Worm (Caenorhabditis elegans) whole organism, young adult: ENCODE data around the gene nstp-10.

Experiments used
- B0035.1 ChIP-seq: sonication (generic microtip); optimal IDR thresholded peaks from 2 replicates; lab custom pipeline; 2016; ENCODE audit warnings: missing genetic modification characterization, mild to moderate bottlenecking, missing compliant biosample characterization, missing genotype, missing genetic modification reagents
- F22D6.2 ChIP-seq: sonication (generic microtip); optimal IDR thresholded peaks from 2 replicates; lab custom pipeline; 2016; ENCODE audit warnings: mild to moderate bottlenecking, missing genetic modification characterization, missing compliant biosample characterization
- F33H1.4 ChIP-seq: fragments of 200-800 bp; sonication (Bioruptor generic); IDR thresholded peaks from 2 replicates; pipeline ENCODE4 v1.3.6; 2022; ENCODE audit warnings: missing genetic modification reagents, missing genetic modification characterization, missing compliant biosample characterization
- F37B4.10 ChIP-seq: fragments of 200-800 bp; sonication (Bioruptor generic); IDR thresholded peaks from 2 replicates; pipeline ENCODE4 v1.3.6; 2022; ENCODE audit warnings: missing genetic modification characterization, missing compliant biosample characterization
- F39B2.1 ChIP-seq: fragments of 200-800 bp; sonication (Bioruptor generic); IDR thresholded peaks from 2 replicates; pipeline ENCODE4 v1.3.6; 2022; ENCODE audit warnings: missing genetic modification reagents, missing genetic modification characterization, missing compliant biosample characterization
- F57A8.1 ChIP-seq: fragments of 200-800 bp; sonication (Bioruptor generic); optimal IDR thresholded peaks from 2 replicates; lab custom pipeline; 2018; ENCODE audit warnings: mild to moderate bottlenecking, missing genetic modification characterization, moderate library complexity, missing compliant biosample characterization
- T07F8.4 ChIP-seq: sonication (generic microtip); optimal IDR thresholded peaks from 2 replicates; lab custom pipeline; 2016; ENCODE audit warnings: mild to moderate bottlenecking, missing genetic modification characterization, moderate library complexity, missing compliant biosample characterization
- Y53G8AR.9 ChIP-seq: fragments of 200-800 bp; sonication (Bioruptor generic); conservative IDR thresholded peaks from 2 replicates; pipeline ENCODE4 v1.3.6; 2022; ENCODE audit warnings: missing genetic modification reagents, missing genetic modification characterization, missing compliant biosample characterization
- Y67H2A.10 ChIP-seq: fragments of 200-800 bp; sonication (Bioruptor generic); conservative IDR thresholded peaks from 2 replicates; pipeline ENCODE4 v1.3.6; 2022; ENCODE audit warnings: missing genetic modification reagents, missing genetic modification characterization, missing compliant biosample characterization
- Y79H2A.3 ChIP-seq: fragments of 200-800 bp; sonication (Bioruptor generic); conservative IDR thresholded peaks from 2 replicates; pipeline ENCODE4 v1.3.6; 2022; ENCODE audit warnings: missing genetic modification reagents, missing genetic modification characterization, missing compliant biosample characterization
- Y95B8A.8 ChIP-seq: fragments of 200-800 bp; sonication (Bioruptor generic); IDR thresholded peaks from 2 replicates; pipeline ENCODE4 v1.3.6; 2022; ENCODE audit warnings: missing genetic modification reagents, missing genetic modification characterization, missing compliant biosample characterization
- ZK185.1 ChIP-seq: sonication (generic microtip); optimal IDR thresholded peaks from 2 replicates; lab custom pipeline; 2016; ENCODE audit warnings: mild to moderate bottlenecking, missing genetic modification characterization, missing compliant biosample characterization; ENCODE audit not compliant: poor library complexity, severe bottlenecking
- akir-1 ChIP-seq: fragments of 200-800 bp; sonication (Bioruptor generic); optimal IDR thresholded peaks from 2 replicates; lab custom pipeline; 2018; ENCODE audit warnings: mild to moderate bottlenecking, missing genetic modification characterization, moderate library complexity, missing compliant biosample characterization
- aptf-3 ChIP-seq: fragments of 200-800 bp; sonication (Bioruptor generic); IDR thresholded peaks from 2 replicates; pipeline ENCODE4 v1.3.6; 2022; ENCODE audit warnings: missing genetic modification characterization, missing compliant biosample characterization
- atf-7 ChIP-seq: sonication (generic microtip); optimal IDR thresholded peaks from 2 replicates; lab custom pipeline; 2017; ENCODE audit warnings: mild to moderate bottlenecking, missing genetic modification characterization, missing compliant biosample characterization
- attf-6 ChIP-seq: fragments of 200-800 bp; sonication (Bioruptor generic); IDR thresholded peaks from 2 replicates; pipeline ENCODE4 v1.3.6; 2022; ENCODE audit warnings: missing genetic modification reagents, missing genetic modification characterization, missing compliant biosample characterization
- cebp-2 ChIP-seq: fragments of 200-800 bp; sonication (Bioruptor generic); IDR thresholded peaks from 2 replicates; pipeline ENCODE4 v1.3.6; 2022; ENCODE audit warnings: missing genetic modification characterization, missing compliant biosample characterization
- ceh-40 ChIP-seq: fragments of 200-800 bp; sonication (Bioruptor generic); IDR thresholded peaks from 2 replicates; pipeline ENCODE4 v1.3.6; 2022; ENCODE audit warnings: missing genetic modification characterization, missing compliant biosample characterization
- ceh-58 ChIP-seq: fragments of 200-800 bp; sonication (Bioruptor generic); IDR thresholded peaks from 2 replicates; pipeline ENCODE4 v1.3.6; 2022; ENCODE audit warnings: missing genetic modification characterization, missing compliant biosample characterization
- die-1 ChIP-seq: sonication (generic microtip); optimal IDR thresholded peaks from 2 replicates; lab custom pipeline; 2016; ENCODE audit warnings: missing genotype, mild to moderate bottlenecking, missing genetic modification characterization, missing compliant biosample characterization
- egrh-3 ChIP-seq: fragments of 200-800 bp; sonication (Bioruptor generic); IDR thresholded peaks from 2 replicates; pipeline ENCODE4 v1.3.6; 2022; ENCODE audit warnings: missing genetic modification reagents, missing genetic modification characterization, missing compliant biosample characterization
- ekl-4 ChIP-seq: fragments of 200-800 bp; sonication (Bioruptor generic); IDR thresholded peaks from 2 replicates; pipeline ENCODE4 v1.3.6; 2022; ENCODE audit warnings: missing genetic modification reagents, missing genetic modification characterization, missing compliant biosample characterization
- hmg-1.2 ChIP-seq: fragments of 200-800 bp; sonication (Bioruptor generic); IDR thresholded peaks from 2 replicates; pipeline ENCODE4 v1.3.6; 2022; ENCODE audit warnings: missing genetic modification reagents, missing genetic modification characterization, missing compliant biosample characterization
- hmg-20 ChIP-seq: fragments of 200-800 bp; sonication (Bioruptor generic); IDR thresholded peaks from 2 replicates; pipeline ENCODE4 v1.3.6; 2022; ENCODE audit warnings: missing genetic modification reagents, missing genetic modification characterization, missing compliant biosample characterization
- hrde-1 ChIP-seq: sonication (generic microtip); optimal IDR thresholded peaks from 2 replicates; lab custom pipeline; 2016; ENCODE audit warnings: missing genetic modification characterization, mild to moderate bottlenecking, missing compliant biosample characterization, moderate library complexity, missing genotype, missing genetic modification reagents, borderline replicate concordance
- hsf-1 ChIP-seq: fragments of 200-800 bp; sonication (Bioruptor generic); IDR thresholded peaks from 2 replicates; pipeline ENCODE4 v1.3.6; 2022; ENCODE audit warnings: missing genetic modification reagents, missing genetic modification characterization, missing compliant biosample characterization
- lag-1 ChIP-seq: fragments of 200-800 bp; sonication (Bioruptor generic); IDR thresholded peaks from 2 replicates; pipeline ENCODE4 v1.3.6; 2022; ENCODE audit warnings: missing genetic modification reagents, missing genetic modification characterization, missing compliant biosample characterization
- let-607 ChIP-seq, 2 experiments: fragments of 200-800 bp in 1 of 2; sonication (Bioruptor generic) in 1 of 2; sonication (generic microtip) in 1 of 2; optimal IDR thresholded peaks; 2 replicates each; lab custom pipeline; 2016 to 2018; ENCODE audit warnings: mild to moderate bottlenecking in 2 of 2, missing compliant biosample characterization in 2 of 2, missing genetic modification characterization in 2 of 2, moderate library complexity in 2 of 2, missing genotype in 1 of 2
- madf-3 ChIP-seq: fragments of 200-800 bp; sonication (Bioruptor generic); IDR thresholded peaks from 2 replicates; pipeline ENCODE4 v1.3.6; 2022; ENCODE audit warnings: missing genetic modification reagents, missing genetic modification characterization, missing compliant biosample characterization
- mcd-1 ChIP-seq: fragments of 200-800 bp; sonication (Bioruptor generic); IDR thresholded peaks from 2 replicates; pipeline ENCODE4 v1.3.6; 2022; ENCODE audit warnings: missing genetic modification reagents, missing genetic modification characterization, missing compliant biosample characterization
- mes-4 ChIP-seq: sonication (generic microtip); optimal IDR thresholded peaks from 2 replicates; lab custom pipeline; 2016; ENCODE audit warnings: missing genotype, missing genetic modification characterization, missing compliant biosample characterization
- nhr-27 ChIP-seq: fragments of 200-800 bp; sonication (Bioruptor generic); optimal IDR thresholded peaks from 2 replicates; lab custom pipeline; 2018; ENCODE audit warnings: mild to moderate bottlenecking, missing genetic modification characterization, moderate library complexity, missing compliant biosample characterization
- nhr-80 ChIP-seq: sonication (generic microtip); optimal IDR thresholded peaks from 2 replicates; lab custom pipeline; 2016; ENCODE audit warnings: missing genetic modification characterization, missing compliant biosample characterization
- rec-8 ChIP-seq, 2 experiments: sonication (generic microtip); optimal IDR thresholded peaks; 2 replicates each; lab custom pipeline; 2016; ENCODE audit warnings: mild to moderate bottlenecking in 2 of 2, missing genetic modification characterization in 2 of 2, missing genetic modification reagents in 2 of 2, missing genotype in 2 of 2, missing biosample characterization in 1 of 2, missing compliant biosample characterization in 1 of 2, moderate library complexity in 1 of 2
- repo-1 ChIP-seq: sonication (generic microtip); optimal IDR thresholded peaks from 2 replicates; lab custom pipeline; 2017; ENCODE audit warnings: mild to moderate bottlenecking, missing genetic modification characterization, missing compliant biosample characterization
- snpc-1.1 ChIP-seq: sonication (generic microtip); optimal IDR thresholded peaks from 2 replicates; lab custom pipeline; 2017; ENCODE audit warnings: missing genetic modification characterization, mild to moderate bottlenecking, missing compliant biosample characterization, antibody characterized with exemption, moderate library complexity, missing genotype, missing genetic modification reagents; ENCODE audit not compliant: insufficient read depth
- somi-1 ChIP-seq: fragments of 200-800 bp; sonication (Bioruptor generic); optimal IDR thresholded peaks from 2 replicates; lab custom pipeline; 2018; ENCODE audit warnings: mild to moderate bottlenecking, missing genetic modification characterization, missing compliant biosample characterization
- unc-62 ChIP-seq: fragments of 150-350 bp; optimal IDR thresholded peaks from 2 replicates; lab custom pipeline; 2014; ENCODE audit warnings: missing biosample characterization, missing genetic modification reagents, missing genetic modification characterization
- zfh-2 ChIP-seq: fragments of 200-800 bp; sonication (Bioruptor generic); conservative IDR thresholded peaks from 2 replicates; pipeline ENCODE4 v1.3.6; 2022; ENCODE audit warnings: missing genetic modification reagents, missing genetic modification characterization, missing compliant biosample characterization
- ztf-3 ChIP-seq: fragments of 200-800 bp; sonication (Bioruptor generic); optimal IDR thresholded peaks from 2 replicates; lab custom pipeline; 2018; ENCODE audit warnings: mild to moderate bottlenecking, missing genetic modification characterization, missing compliant biosample characterization

The nstp-10 gene

DNA sequence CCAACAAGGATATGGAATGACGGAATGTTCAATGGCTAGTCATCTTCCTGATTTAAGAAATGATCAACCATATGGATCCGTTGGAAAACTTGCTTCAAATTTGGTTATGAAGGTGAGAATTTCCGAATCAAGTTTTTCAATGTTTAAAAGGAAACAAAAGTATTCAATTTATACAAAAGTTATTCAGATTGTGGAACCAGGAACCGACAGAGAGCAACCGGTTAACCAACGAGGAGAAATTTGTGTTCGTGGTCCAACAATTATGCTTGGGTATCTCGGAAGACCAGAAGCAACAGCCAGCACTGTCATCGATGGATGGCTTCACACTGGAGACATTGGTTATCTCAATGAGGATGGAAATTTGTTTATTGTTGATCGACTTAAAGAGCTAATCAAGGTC, 40.0 kb downstream of the nstp-10 start:
- TF ChIP-seq Y79H2A.3 (GFP tag; lab: Robert Waterston, UW) (no peak), F33H1.4 (GFP tag; lab: Robert Waterston, UW) (no peak), somi-1 (GFP tag; lab: Kevin White, UChicago) (no peak), hsf-1 (GFP tag; lab: Robert Waterston, UW) (no peak), egrh-3 (no peak), F57A8.1 (GFP tag; lab: Kevin White, UChicago) (no peak), atf-7 (no peak), F37B4.10 (GFP tag; lab: Robert Waterston, UW) (no peak), mcd-1 (no peak), ekl-4 (GFP tag; lab: Robert Waterston, UW) (no peak), Y53G8AR.9 (GFP tag; lab: Robert Waterston, UW) (no peak), repo-1 (tag; lab: Kevin White, UChicago) (no peak)

DNA sequence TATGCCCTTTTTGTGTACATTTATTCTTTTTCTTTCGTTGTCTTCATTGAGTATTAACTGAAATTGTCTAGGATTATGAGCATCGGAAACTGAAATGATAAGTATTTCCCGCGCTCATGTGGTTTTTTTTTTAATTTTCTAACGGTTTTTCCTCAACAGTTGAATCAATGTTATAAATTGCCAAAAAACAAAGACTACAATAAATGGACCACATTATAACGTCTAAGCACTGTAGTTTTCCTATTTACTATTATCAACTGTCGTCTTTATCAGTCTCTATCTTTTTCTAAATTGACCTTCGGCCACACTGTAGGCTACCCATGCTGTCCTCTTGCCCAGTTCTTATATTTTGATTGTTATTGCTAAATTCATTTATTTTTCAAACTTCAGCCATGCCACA, 41.9 kb downstream of the nstp-10 start, which contains the start of gene acs-14:
TSS of gene acs-14 (plus strand) at position 391 of the 400 bp plus-strand sequence.
- TF ChIP-seq hsf-1 (GFP tag; lab: Robert Waterston, UW) (no peak), cebp-2 (no peak), nhr-80 (tag; lab: Kevin White, UChicago) (peak; percentile 14)

DNA sequence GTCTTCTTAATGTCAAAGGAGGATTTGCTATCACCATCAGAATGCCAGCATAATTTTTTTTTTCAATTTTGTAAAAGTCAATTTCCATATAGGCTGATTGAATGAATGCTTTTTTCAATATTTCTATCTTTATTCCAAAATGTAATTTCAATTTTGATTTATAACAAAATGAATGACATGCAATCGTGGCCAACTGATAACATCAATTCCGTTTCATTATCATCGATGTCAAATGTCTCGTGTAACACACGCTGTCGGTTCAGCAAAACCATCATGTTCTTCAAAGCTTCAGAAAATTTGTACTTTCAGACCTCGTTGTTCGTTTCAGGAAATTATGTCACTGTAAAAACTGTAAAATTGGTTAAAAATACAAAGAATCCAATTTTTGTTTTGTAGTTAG, 42.7 kb downstream of the nstp-10 start:
- TF ChIP-seq nhr-80 (tag; lab: Kevin White, UChicago) = peak; percentile 73
- no peak for TF ChIP-seq hmg-1.2 (GFP tag; lab: Robert Waterston, UW)
- TF ChIP-seq F22D6.2 = no peak
- peak; percentile 40 to 83 for TF ChIP-seq let-607 (tag; optimal IDR thresholded peaks at IDR 0.05; lab: Kevin White, UChicago)

DNA sequence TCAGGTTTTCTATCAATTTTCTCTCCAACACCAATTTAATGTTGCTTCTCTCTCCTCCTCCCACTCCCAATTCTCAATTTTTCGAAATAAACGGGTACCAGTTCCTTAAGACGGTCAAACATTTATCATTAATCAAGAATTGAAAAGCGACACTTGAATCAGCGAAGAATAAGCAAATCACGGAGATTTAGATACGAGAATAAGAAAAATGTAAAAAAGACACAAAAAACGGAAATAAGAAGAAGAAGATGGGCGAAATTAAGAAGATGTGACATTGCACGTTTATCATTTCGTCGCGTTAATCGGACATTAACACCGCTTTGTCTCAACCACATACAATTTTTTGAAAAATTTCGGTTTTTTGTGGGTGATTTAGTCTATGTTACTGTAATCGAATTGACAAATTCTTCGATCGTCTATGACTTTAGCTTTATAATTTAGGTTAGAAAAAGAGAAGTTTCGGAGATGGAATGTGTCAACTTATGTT, 45.1 kb downstream of the nstp-10 start, which contains the start of gene haao-1:
TSS of gene haao-1 (plus strand) at position 437 of the 487 bp plus-strand sequence.
- TF ChIP-seq lag-1 (GFP tag; lab: Robert Waterston, UW) (no peak), snpc-1.1 (no peak), let-607 (tag; optimal IDR thresholded peaks at IDR 0.05; lab: Kevin White, UChicago) (no peak), Y67H2A.10 (GFP tag; lab: Robert Waterston, UW) (no peak), T07F8.4 (tag; lab: Kevin White, UChicago) (no peak), mes-4 (tag; lab: Kevin White, UChicago) (no peak), akir-1 (GFP tag; lab: Kevin White, UChicago) (no peak), ZK185.1 (tag; lab: Kevin White, UChicago) (no peak), F39B2.1 (no peak), hmg-20 (GFP tag; lab: Robert Waterston, UW) (no peak)

DNA sequence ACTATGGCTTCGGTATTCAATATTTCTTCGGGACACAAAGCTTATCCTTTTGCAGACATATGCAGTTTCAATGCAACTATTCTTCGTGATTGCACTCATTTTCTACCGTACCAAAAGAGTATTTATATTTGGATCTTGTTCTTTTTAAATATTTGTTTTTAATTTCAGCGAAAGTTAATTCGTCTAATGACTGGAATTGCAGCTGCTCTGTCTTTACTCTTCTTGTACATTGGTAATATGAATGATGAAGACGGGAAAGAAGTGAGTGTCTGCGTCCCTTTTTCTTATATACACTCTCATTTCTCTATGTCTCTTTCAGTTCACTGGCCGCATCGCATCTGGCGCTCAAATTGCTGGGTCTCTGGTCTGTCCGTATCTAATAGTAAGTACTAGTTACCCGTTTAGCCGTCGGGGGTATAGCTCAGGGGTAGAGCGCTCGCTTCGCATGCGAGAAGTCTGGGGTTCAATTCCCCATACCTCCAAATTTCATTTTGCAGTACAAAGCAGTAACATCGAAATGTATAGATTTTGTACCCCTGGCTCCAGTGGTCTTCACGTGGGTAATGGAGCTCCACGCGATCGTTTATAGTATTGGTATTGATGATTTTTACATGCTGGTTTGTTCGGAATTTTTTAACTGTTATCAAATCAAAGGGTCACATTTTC, 46.4 kb downstream of the nstp-10 start:
- TF ChIP-seq ztf-3 (GFP tag; lab: Kevin White, UChicago) (peak; percentile 36), die-1 (tag; lab: Kevin White, UChicago) (peak; percentile 74), attf-6 (GFP tag; lab: Robert Waterston, UW) (no peak), zfh-2 (GFP tag; lab: Robert Waterston, UW) (no peak), ceh-58 (GFP tag; lab: Robert Waterston, UW) (0 out of 2 replicates have a peak, but pooled peaks have one; percentile 36), B0035.1 (tag; lab: Kevin White, UChicago) (no peak), Y95B8A.8 (GFP tag; lab: Robert Waterston, UW) (no peak), hrde-1 (tag; lab: Kevin White, UChicago) (peak; percentile 13), unc-62 (GFP tag; lab: Kevin White, UChicago) (no peak), ceh-40 (GFP tag; lab: Robert Waterston, UW) (0 out of 2 replicates have a peak, but pooled peaks have one; percentile 70), nhr-27 (tag; lab: Kevin White, UChicago) (peak; percentile 52), somi-1 (GFP tag; lab: Kevin White, UChicago) (peak; percentile 40), madf-3 (no peak), aptf-3 (0 out of 2 replicates have a peak, but pooled peaks have one; percentile 77), akir-1 (GFP tag; lab: Kevin White, UChicago) (no peak), rec-8 (tag; optimal IDR thresholded peaks at IDR 0.05; lab: Kevin White, UChicago) (peak; percentile 22 to 82)
